Fruit fly (Drosophila melanogaster): ENCODE data around the gene CG9689.

CG9689 gene

DNA sequence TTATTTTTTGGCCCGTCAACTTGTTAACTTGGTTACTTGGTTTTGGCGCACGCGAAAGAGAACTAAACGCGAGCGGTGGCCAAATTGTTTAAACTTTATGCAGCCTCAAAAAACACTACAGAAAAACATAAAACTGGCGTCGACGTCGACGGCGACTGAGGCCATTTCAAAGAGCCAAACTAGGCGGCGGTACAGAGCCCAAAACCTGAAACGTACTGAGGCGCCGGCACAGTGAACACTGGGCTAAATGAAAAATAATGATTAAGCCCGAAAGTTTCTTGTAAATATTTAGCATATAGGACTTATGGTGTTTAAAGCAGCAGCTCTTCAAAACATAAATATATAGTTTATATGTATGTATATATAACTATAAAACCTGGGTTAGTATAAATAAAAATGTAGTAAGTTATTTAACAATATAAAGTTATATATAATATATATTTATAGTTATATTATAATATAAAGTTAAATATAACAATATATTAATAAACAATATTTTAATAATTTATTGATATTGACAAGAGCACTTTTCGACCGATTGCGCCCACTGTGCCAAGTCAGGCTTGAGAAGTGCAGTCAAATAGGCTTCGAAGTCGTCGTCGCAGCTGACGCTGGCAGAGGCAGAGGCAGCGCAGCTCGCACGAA is 17.9 kb downstream of the CG9689 start, which contains the start of gene CG15249 (continued):
- TF ChIP-seq scrt (GFP tag; optimal IDR thresholded peaks at IDR 0.05) (no peak), z (GFP tag; IDR thresholded peaks at IDR 0.05) (no peak), yki (optimal IDR thresholded peaks at IDR 0.05) (no peak), unc-4 (GFP tag; IDR thresholded peaks at IDR 0.05; ENCODE audit: partially characterized antibody) (no peak), CG10321 (GFP tag; IDR thresholded peaks at IDR 0.05) (no peak), esg (GFP tag; conservative IDR thresholded peaks at IDR 0.05) (peak; percentile 30; the same call in 1 of the 2 replicates), CG10654 (GFP tag; optimal IDR thresholded peaks at IDR 0.05) (peak; percentile 2), Drgx (GFP tag; IDR thresholded peaks at IDR 0.05) (peak; percentile 41), CG4404 (GFP tag; IDR thresholded peaks at IDR 0.05) (no peak), tin (GFP tag; optimal IDR thresholded peaks at IDR 0.05) (peak; percentile 3), CG32767 (GFP tag; IDR thresholded peaks at IDR 0.05) (no peak), ssp (GFP tag; IDR thresholded peaks at IDR 0.05) (no peak), CG1603 (tag; optimal IDR thresholded peaks at IDR 0.05) (no peak), CG30020 (tag; optimal IDR thresholded peaks at IDR 0.05) (no peak), gcm (GFP tag; optimal IDR thresholded peaks at IDR 0.05) (peak; percentile 46), hth (optimal IDR thresholded peaks at IDR 0.05) (no peak), dan (GFP tag; IDR thresholded peaks at IDR 0.05) (no peak), bcd (GFP tag; optimal IDR thresholded peaks at IDR 0.05) (peak; percentile 30), Ets97D (GFP tag; optimal IDR thresholded peaks at IDR 0.05) (no peak), TFAM (GFP tag; optimal IDR thresholded peaks at IDR 0.05) (no peak), vfl (GFP tag; optimal IDR thresholded peaks at IDR 0.05) (no peak), Lhr (GFP tag; optimal IDR thresholded peaks at IDR 0.05) (no peak), gsb-n (tag; optimal IDR thresholded peaks at IDR 0.05) (peak; percentile 59), pros (GFP tag; optimal IDR thresholded peaks at IDR 0.05) (no peak), Hey (tag; optimal IDR thresholded peaks at IDR 0.05) (no peak), CG3065 (GFP tag; optimal IDR thresholded peaks at IDR 0.05) (no peak), CG10366 (GFP tag; IDR thresholded peaks at IDR 0.05) (peak; percentile 21; the same call in 1 of the 2 replicates), CG2875 (GFP tag; optimal IDR thresholded peaks at IDR 0.05) (peak; percentile 27), ab (GFP tag; optimal IDR thresholded peaks at IDR 0.05) (no peak), grn (GFP tag; optimal IDR thresholded peaks at IDR 0.05) (no peak), CG15601 (tag; optimal IDR thresholded peaks at IDR 0.05) (peak; percentile 55), CG8388 (GFP tag; optimal IDR thresholded peaks at IDR 0.05) (peak; percentile 28), ttk (GFP tag; IDR thresholded peaks at IDR 0.05) (0 out of 2 replicates have a peak, but pooled peaks have one; percentile 32), CG3995 (GFP tag; optimal IDR thresholded peaks at IDR 0.05) (no peak), E2f1 (GFP tag; IDR thresholded peaks at IDR 0.05) (no peak), Dref (GFP tag; IDR thresholded peaks at IDR 0.05) (no peak), Hr3 (GFP tag; optimal IDR thresholded peaks at IDR 0.05) (peak; percentile 53), Dip2 (GFP tag; IDR thresholded peaks at IDR 0.05) (no peak), jigr1 (GFP tag; IDR thresholded peaks at IDR 0.05) (no peak), Fer2 (tag; optimal IDR thresholded peaks at IDR 0.05) (no peak)

DNA sequence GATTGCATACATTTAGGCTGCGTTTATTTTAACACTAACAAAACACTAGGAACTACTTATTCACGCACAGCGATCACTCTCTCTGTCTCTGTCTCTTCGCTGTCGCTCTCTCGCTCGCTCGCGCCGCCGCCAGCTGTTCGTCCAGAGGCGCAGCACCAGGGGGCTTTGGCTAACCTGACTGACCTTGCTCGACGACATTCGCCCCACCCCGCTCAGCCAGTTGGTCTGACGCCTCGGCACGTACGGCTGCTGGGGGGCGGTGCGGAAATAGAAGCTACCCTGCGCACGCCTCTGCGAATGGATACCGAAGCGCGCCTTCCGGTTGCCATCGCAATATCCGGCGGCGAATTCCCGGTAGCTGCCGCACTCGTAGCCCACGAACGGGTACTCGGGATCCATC is 27.6 kb downstream of the CG9689 start:
- TF ChIP-seq Oaz (GFP tag; IDR thresholded peaks at IDR 0.05) (peak; percentile 52; the same call in 1 of the 2 replicates), CG7987 (GFP tag; optimal IDR thresholded peaks at IDR 0.05) (no peak), ttk (GFP tag; IDR thresholded peaks at IDR 0.05) (peak; percentile 37; the same call in 1 of the 2 replicates), chinmo (GFP tag; IDR thresholded peaks at IDR 0.05; ENCODE audit: partially characterized antibody) (0 out of 4 replicates have a peak, but pooled peaks have one; percentile 19), CG11696 (GFP tag; IDR thresholded peaks at IDR 0.05) (no peak), CG11504 (tag; optimal IDR thresholded peaks at IDR 0.05) (peak; percentile 20), CG5953 (GFP tag; IDR thresholded peaks at IDR 0.05) (0 out of 2 replicates have a peak, but pooled peaks have one; percentile 35), C15 (GFP tag; IDR thresholded peaks at IDR 0.05) (no peak), MBD-R2 (GFP tag; IDR thresholded peaks at IDR 0.05) (no peak), H2.0 (GFP tag; IDR thresholded peaks at IDR 0.05) (peak; percentile 27; the same call in 1 of the 2 replicates), CG14441 (GFP tag; IDR thresholded peaks at IDR 0.05) (peak; percentile 39; the same call in 1 of the 2 replicates), Sox102F (GFP tag; optimal IDR thresholded peaks at IDR 0.05) (peak; percentile 1), CG32772 (GFP tag; IDR thresholded peaks at IDR 0.05) (0 out of 2 replicates have a peak, but pooled peaks have one; percentile 32), ash1 (GFP tag; optimal IDR thresholded peaks at IDR 0.05) (no peak), CG10366 (GFP tag; IDR thresholded peaks at IDR 0.05) (peak; percentile 13; the same call in 1 of the 2 replicates)
